Worm (Caenorhabditis elegans) whole organism, young adult: Measurements from ENCODE around the gene trpp-9.

Experiments
- sea-2 ChIP-seq: fragments of 200-800 bp; sonication (Bioruptor generic); IDR thresholded peaks from 2 replicates; pipeline ENCODE4 v1.3.6; 2022; ENCODE audit warnings: missing genetic modification characterization, missing compliant biosample characterization
- zfh-2 ChIP-seq: fragments of 200-800 bp; sonication (Bioruptor generic); conservative IDR thresholded peaks from 2 replicates; pipeline ENCODE4 v1.3.6; 2022; ENCODE audit warnings: missing genetic modification reagents, missing genetic modification characterization, missing compliant biosample characterization

- TF ChIP-seq zfh-2 (GFP tag; lab: Robert Waterston, UW) = no peak
- no peak for TF ChIP-seq sea-2 (GFP tag; lab: Robert Waterston, UW)
Observed at ce11 chrX:11569744-11570359, 6.1 kb downstream of the trpp-9 start.
